Worm (Caenorhabditis elegans) whole organism, young adult: ENCODE results near the gene txt-10.

ENCODE experiments used
- B0261.1 ChIP-seq: sonication (generic microtip); optimal IDR thresholded peaks from 2 replicates; lab custom pipeline; 2016; ENCODE audit warnings: mild to moderate bottlenecking, missing genetic modification characterization, moderate library complexity, missing compliant biosample characterization
- F22D6.2 ChIP-seq: sonication (generic microtip); optimal IDR thresholded peaks from 2 replicates; lab custom pipeline; 2016; ENCODE audit warnings: mild to moderate bottlenecking, missing genetic modification characterization, missing compliant biosample characterization
- F23B12.7 ChIP-seq: sonication (generic microtip); optimal IDR thresholded peaks from 2 replicates; lab custom pipeline; 2017; ENCODE audit warnings: missing genetic modification characterization, mild to moderate bottlenecking, missing compliant biosample characterization, antibody characterized with exemption, moderate library complexity; ENCODE audit not compliant: insufficient read depth
- F33H1.4 ChIP-seq: fragments of 200-800 bp; sonication (Bioruptor generic); IDR thresholded peaks from 2 replicates; pipeline ENCODE4 v1.3.6; 2022; ENCODE audit warnings: missing genetic modification reagents, missing genetic modification characterization, missing compliant biosample characterization
- F37B4.10 ChIP-seq: fragments of 200-800 bp; sonication (Bioruptor generic); IDR thresholded peaks from 2 replicates; pipeline ENCODE4 v1.3.6; 2022; ENCODE audit warnings: missing genetic modification characterization, missing compliant biosample characterization
- F52B5.7 ChIP-seq: sonication (generic microtip); optimal IDR thresholded peaks from 2 replicates; lab custom pipeline; 2016; ENCODE audit warnings: mild to moderate bottlenecking, missing genetic modification characterization, missing compliant biosample characterization
- K11D2.4 ChIP-seq: fragments of 200-800 bp; sonication (Bioruptor generic); IDR thresholded peaks from 2 replicates; pipeline ENCODE4 v1.3.6; 2022; ENCODE audit warnings: missing genetic modification reagents, missing genetic modification characterization, missing compliant biosample characterization
- T26A5.8 ChIP-seq: sonication (generic microtip); optimal IDR thresholded peaks from 2 replicates; lab custom pipeline; 2016; ENCODE audit warnings: missing genetic modification characterization, missing compliant biosample characterization
- aptf-2 ChIP-seq: fragments of 200-800 bp; sonication (Bioruptor generic); conservative IDR thresholded peaks from 2 replicates; pipeline ENCODE4 v1.3.6; 2022; ENCODE audit warnings: missing genetic modification reagents, missing genetic modification characterization, missing compliant biosample characterization
- atf-7 ChIP-seq: sonication (generic microtip); optimal IDR thresholded peaks from 2 replicates; lab custom pipeline; 2017; ENCODE audit warnings: mild to moderate bottlenecking, missing genetic modification characterization, missing compliant biosample characterization
- athp-1 ChIP-seq: sonication (generic microtip); optimal IDR thresholded peaks from 2 replicates; lab custom pipeline; 2017; ENCODE audit warnings: mild to moderate bottlenecking, missing genetic modification characterization, missing compliant biosample characterization
- attf-3 ChIP-seq: fragments of 200-800 bp; sonication (Bioruptor generic); conservative IDR thresholded peaks from 2 replicates; pipeline ENCODE4 v1.3.6; 2022; ENCODE audit warnings: missing genetic modification reagents, missing genetic modification characterization, missing compliant biosample characterization
- attf-5 ChIP-seq: fragments of 200-800 bp; sonication (Bioruptor generic); optimal IDR thresholded peaks from 2 replicates; lab custom pipeline; 2018; ENCODE audit warnings: mild to moderate bottlenecking, missing genetic modification characterization, missing compliant biosample characterization
- ccch-3 ChIP-seq: fragments of 200-800 bp; sonication (Bioruptor generic); optimal IDR thresholded peaks from 2 replicates; lab custom pipeline; 2018; ENCODE audit warnings: mild to moderate bottlenecking, missing genetic modification characterization, missing compliant biosample characterization
- ceh-100 ChIP-seq: fragments of 200-800 bp; sonication (Bioruptor generic); IDR thresholded peaks from 2 replicates; pipeline ENCODE4 v1.3.6; 2022; ENCODE audit warnings: missing genetic modification reagents, missing genetic modification characterization, missing compliant biosample characterization
- ceh-27 ChIP-seq: fragments of 200-800 bp; sonication (Bioruptor generic); optimal IDR thresholded peaks from 2 replicates; lab custom pipeline; 2018; ENCODE audit warnings: mild to moderate bottlenecking, missing genetic modification characterization, moderate library complexity, missing compliant biosample characterization
- ceh-40 ChIP-seq: fragments of 200-800 bp; sonication (Bioruptor generic); IDR thresholded peaks from 2 replicates; pipeline ENCODE4 v1.3.6; 2022; ENCODE audit warnings: missing genetic modification characterization, missing compliant biosample characterization
- ceh-58 ChIP-seq: fragments of 200-800 bp; sonication (Bioruptor generic); IDR thresholded peaks from 2 replicates; pipeline ENCODE4 v1.3.6; 2022; ENCODE audit warnings: missing genetic modification characterization, missing compliant biosample characterization
- ceh-79 ChIP-seq: sonication (generic microtip); optimal IDR thresholded peaks from 2 replicates; lab custom pipeline; 2017; ENCODE audit warnings: mild to moderate bottlenecking, missing genetic modification characterization, missing compliant biosample characterization
- ceh-91 ChIP-seq: fragments of 200-800 bp; sonication (Bioruptor generic); IDR thresholded peaks from 2 replicates; pipeline ENCODE4 v1.3.6; 2022; ENCODE audit warnings: missing genetic modification reagents, missing genetic modification characterization, missing compliant biosample characterization
- dpl-1 ChIP-seq: fragments of 150-350 bp; optimal IDR thresholded peaks from 2 replicates; lab custom pipeline; 2014; ENCODE audit warnings: missing biosample characterization, missing genetic modification reagents, missing genetic modification characterization
- egl-44 ChIP-seq: fragments of 200-800 bp; sonication (Bioruptor generic); IDR thresholded peaks from 2 replicates; pipeline ENCODE4 v1.3.6; 2022; ENCODE audit warnings: missing genetic modification reagents, missing genetic modification characterization, missing compliant biosample characterization
- hlh-12 ChIP-seq: sonication (generic microtip); optimal IDR thresholded peaks from 2 replicates; lab custom pipeline; 2016; ENCODE audit warnings: missing genetic modification characterization, missing compliant biosample characterization
- hmg-1.2 ChIP-seq: fragments of 200-800 bp; sonication (Bioruptor generic); IDR thresholded peaks from 2 replicates; pipeline ENCODE4 v1.3.6; 2022; ENCODE audit warnings: missing genetic modification reagents, missing genetic modification characterization, missing compliant biosample characterization
- hrde-1 ChIP-seq: sonication (generic microtip); optimal IDR thresholded peaks from 2 replicates; lab custom pipeline; 2016; ENCODE audit warnings: missing genetic modification characterization, mild to moderate bottlenecking, missing compliant biosample characterization, moderate library complexity, missing genotype, missing genetic modification reagents, borderline replicate concordance
- hsf-1 ChIP-seq: fragments of 200-800 bp; sonication (Bioruptor generic); IDR thresholded peaks from 2 replicates; pipeline ENCODE4 v1.3.6; 2022; ENCODE audit warnings: missing genetic modification reagents, missing genetic modification characterization, missing compliant biosample characterization
- lin-35 ChIP-seq, 3 experiments: fragments of 150-350 bp in 2 of 3; sonication (generic microtip) in 1 of 3; optimal IDR thresholded peaks; 2 replicates each; lab custom pipeline; 2014 to 2018; ENCODE audit warnings: missing biosample characterization in 3 of 3, missing genetic modification characterization in 3 of 3, missing genetic modification reagents in 3 of 3
- lin-54 ChIP-seq: fragments of 200-800 bp; sonication (Bioruptor generic); optimal IDR thresholded peaks from 2 replicates; lab custom pipeline; 2018; ENCODE audit warnings: mild to moderate bottlenecking, missing genetic modification characterization, missing compliant biosample characterization
- lir-1 ChIP-seq: fragments of 200-800 bp; sonication (Bioruptor generic); conservative IDR thresholded peaks from 2 replicates; pipeline ENCODE4 v1.3.6; 2022; ENCODE audit warnings: missing genetic modification reagents, missing genetic modification characterization, missing compliant biosample characterization
- lsl-1 ChIP-seq: fragments of 200-800 bp; sonication (Bioruptor generic); optimal IDR thresholded peaks from 2 replicates; lab custom pipeline; 2018; ENCODE audit warnings: mild to moderate bottlenecking, missing genetic modification characterization, moderate library complexity, missing compliant biosample characterization
- madf-6 ChIP-seq: fragments of 200-800 bp; sonication (Bioruptor generic); IDR thresholded peaks from 2 replicates; pipeline ENCODE4 v1.3.6; 2022; ENCODE audit warnings: missing genetic modification reagents, missing genetic modification characterization, missing compliant biosample characterization
- mel-28 ChIP-seq: sonication (generic microtip); optimal IDR thresholded peaks from 2 replicates; lab custom pipeline; 2016; ENCODE audit warnings: borderline replicate concordance, mild to moderate bottlenecking, missing genetic modification characterization, missing compliant biosample characterization
- nfyb-1 ChIP-seq: fragments of 200-800 bp; sonication (Bioruptor generic); IDR thresholded peaks from 2 replicates; pipeline ENCODE4 v1.3.6; 2022; ENCODE audit warnings: missing genetic modification reagents, missing genetic modification characterization, missing compliant biosample characterization
- nhr-80 ChIP-seq: sonication (generic microtip); optimal IDR thresholded peaks from 2 replicates; lab custom pipeline; 2016; ENCODE audit warnings: missing genetic modification characterization, missing compliant biosample characterization
- nhr-90 ChIP-seq: sonication (generic microtip); optimal IDR thresholded peaks from 2 replicates; lab custom pipeline; 2016; ENCODE audit warnings: missing genotype, mild to moderate bottlenecking, missing genetic modification characterization, missing compliant biosample characterization
- rcor-1 ChIP-seq: fragments of 200-800 bp; sonication (Bioruptor generic); IDR thresholded peaks from 2 replicates; pipeline ENCODE4 v1.3.6; 2022; ENCODE audit warnings: missing genetic modification reagents, missing genetic modification characterization, missing compliant biosample characterization
- rpc-1 ChIP-seq, 2 experiments: fragments of 150-350 bp in 1 of 2; sonication (generic microtip) in 1 of 2; optimal IDR thresholded peaks; 2 replicates each; lab custom pipeline; 2014 to 2018; ENCODE audit warnings: missing biosample characterization in 1 of 2, missing genetic modification characterization in 1 of 2, missing genetic modification reagents in 1 of 2, missing genotype in 1 of 2
- sea-2 ChIP-seq: fragments of 200-800 bp; sonication (Bioruptor generic); IDR thresholded peaks from 2 replicates; pipeline ENCODE4 v1.3.6; 2022; ENCODE audit warnings: missing genetic modification characterization, missing compliant biosample characterization
- snpc-1.1 ChIP-seq: sonication (generic microtip); optimal IDR thresholded peaks from 2 replicates; lab custom pipeline; 2017; ENCODE audit warnings: missing genetic modification characterization, mild to moderate bottlenecking, missing compliant biosample characterization, antibody characterized with exemption, moderate library complexity, missing genotype, missing genetic modification reagents; ENCODE audit not compliant: insufficient read depth
- snpc-1.3 ChIP-seq: sonication (generic microtip); optimal IDR thresholded peaks from 2 replicates; lab custom pipeline; 2017; ENCODE audit warnings: missing genetic modification characterization, mild to moderate bottlenecking, missing compliant biosample characterization, antibody characterized with exemption, moderate library complexity, missing genotype, missing genetic modification reagents; ENCODE audit not compliant: insufficient read depth
- unc-62 ChIP-seq: fragments of 150-350 bp; optimal IDR thresholded peaks from 2 replicates; lab custom pipeline; 2014; ENCODE audit warnings: missing biosample characterization, missing genetic modification reagents, missing genetic modification characterization
- ztf-26 ChIP-seq: sonication (generic microtip); optimal IDR thresholded peaks from 2 replicates; lab custom pipeline; 2017; ENCODE audit warnings: missing genetic modification characterization, missing compliant biosample characterization

txt-10 gene

DNA sequence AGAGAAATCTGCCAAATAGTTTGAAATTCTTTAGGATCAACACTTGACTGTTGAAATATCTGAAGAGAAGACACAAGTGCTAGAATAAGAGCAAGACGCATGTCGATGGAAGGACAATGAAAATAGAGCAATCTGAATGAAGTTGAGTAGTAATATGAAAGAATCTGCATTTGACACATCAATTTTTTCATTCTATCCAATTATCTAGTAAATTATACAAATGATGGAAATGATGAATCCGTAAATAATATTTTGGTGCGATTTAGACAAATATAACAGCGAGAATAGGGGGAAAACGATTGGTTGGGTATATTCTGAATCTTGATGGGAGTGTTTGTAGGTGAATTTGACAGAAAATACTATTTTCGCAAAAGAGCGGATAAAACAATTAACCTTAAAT is at the start of gene txt-10:
txt-10 (minus strand) TSS at position 101 of the 400 bp plus-strand sequence.
- TF ChIP-seq rcor-1 (GFP tag; lab: Robert Waterston, UW), result no peak
- TF ChIP-seq hrde-1, result peak; percentile 7
- no peak for TF ChIP-seq egl-44
- TF ChIP-seq athp-1 (tag; lab: Kevin White, UChicago), result no peak

DNA sequence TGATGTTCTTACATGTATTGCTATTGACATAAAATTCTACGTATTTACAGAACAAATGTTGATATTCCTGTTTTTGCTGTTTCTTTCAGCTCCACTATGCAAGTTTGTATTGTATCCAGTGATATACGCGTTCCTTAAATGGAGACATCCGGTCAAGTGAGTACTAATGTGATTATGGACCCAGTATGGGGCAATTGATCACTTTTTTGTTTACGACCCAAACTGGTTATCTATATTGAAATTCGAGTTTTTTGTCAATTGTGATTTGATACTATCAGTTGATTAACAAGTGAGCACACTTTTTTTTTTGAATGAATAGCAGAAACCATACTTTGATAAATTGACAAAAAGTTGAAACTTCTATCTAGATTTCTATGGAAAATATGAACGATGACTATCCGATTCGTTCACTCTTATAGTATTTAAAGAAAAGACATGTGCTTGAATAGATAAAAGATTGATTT is 49.2 kb upstream of the txt-10 start, which contains the start of gene T21C9.6:
T21C9.6 (plus strand) TSS at position 51 of the 464 bp plus-strand sequence.
- TF ChIP-seq F23B12.7 (tag; lab: Kevin White, UChicago), result no peak
- TF ChIP-seq hmg-1.2 (GFP tag; lab: Robert Waterston, UW), result no peak
- TF ChIP-seq nhr-80 (tag; lab: Kevin White, UChicago), result peak; percentile 16
- no peak for TF ChIP-seq T26A5.8 (tag; lab: Kevin White, UChicago)
- TF ChIP-seq ceh-100, result no peak
- no peak for TF ChIP-seq ccch-3 (GFP tag; lab: Kevin White, UChicago)
- no peak for TF ChIP-seq attf-3 (GFP tag; lab: Robert Waterston, UW)

DNA sequence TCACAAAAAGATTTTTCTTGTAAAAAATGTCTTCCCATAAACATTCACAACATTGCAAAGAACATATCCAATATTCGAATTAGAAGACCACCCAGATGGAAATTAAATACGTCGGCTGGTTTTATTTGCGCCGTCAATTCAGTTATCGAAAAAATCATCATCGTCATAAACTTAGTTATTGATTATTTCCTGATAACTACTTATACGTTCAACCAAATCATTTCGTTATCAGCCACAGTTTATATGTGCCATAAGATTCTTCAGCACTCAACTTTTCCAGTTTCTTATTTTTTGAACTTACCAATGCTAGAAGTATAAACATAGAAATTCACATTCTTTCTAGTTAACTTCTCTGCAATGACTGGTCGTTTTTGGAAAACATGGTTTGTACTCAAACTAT is 48.0 kb upstream of the txt-10 start:
- peak; percentile 56 for TF ChIP-seq nhr-80 (tag; lab: Kevin White, UChicago)
- no peak for TF ChIP-seq nhr-90 (tag; lab: Kevin White, UChicago)

DNA sequence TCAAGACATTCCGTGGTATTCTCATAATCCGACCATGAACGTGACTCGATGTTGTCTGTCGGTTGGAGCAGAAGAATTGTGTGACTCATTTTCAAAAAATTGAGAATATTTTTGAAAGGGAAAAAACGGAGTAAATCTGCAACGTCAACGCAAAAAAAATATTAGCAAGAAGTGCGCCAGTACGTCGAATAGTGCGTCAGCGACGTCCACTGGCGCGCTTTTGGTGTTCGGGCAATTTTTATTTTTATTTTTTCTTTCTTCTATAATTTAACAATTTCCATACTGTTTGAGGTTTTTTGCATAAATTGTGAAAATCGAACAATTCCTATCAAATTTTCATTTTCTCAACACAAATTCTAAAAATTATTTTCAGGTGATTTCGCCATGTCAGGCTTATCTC is 46.3 kb upstream of the txt-10 start, which contains the start of the genes erh-1 and lpd-9:
erh-1 (minus strand) TSS at position 204 of the 400 bp plus-strand sequence.
lpd-9 (plus strand) TSS at position 368 of the 400 bp plus-strand sequence.
- TF ChIP-seq ceh-27 (peak; percentile 7), nfyb-1 (GFP tag; lab: Robert Waterston, UW) (peak; percentile 74), lin-54 (GFP tag; lab: Kevin White, UChicago) (peak; percentile 84), ceh-100 (no peak; the same call in 1 of the 2 replicates), hsf-1 (GFP tag; lab: Robert Waterston, UW) (no peak), dpl-1 (GFP tag; lab: Kevin White, UChicago) (no peak), hlh-12 (tag; lab: Kevin White, UChicago) (no peak), F33H1.4 (GFP tag; lab: Robert Waterston, UW) (peak; percentile 56), lsl-1 (GFP tag; lab: Kevin White, UChicago) (peak; percentile 60), F52B5.7 (tag; lab: Kevin White, UChicago) (no peak), ceh-40 (GFP tag; lab: Robert Waterston, UW) (no peak), aptf-2 (GFP tag; lab: Robert Waterston, UW) (no peak), ceh-58 (GFP tag; lab: Robert Waterston, UW) (no peak), unc-62 (no peak), atf-7 (tag; lab: Kevin White, UChicago) (peak; percentile 2), athp-1 (tag; lab: Kevin White, UChicago) (no peak), ceh-91 (GFP tag; lab: Robert Waterston, UW) (no peak), snpc-1.3 (tag; lab: Kevin White, UChicago) (peak; percentile 57), madf-6 (GFP tag; lab: Robert Waterston, UW) (peak; percentile 71), nhr-90 (tag; lab: Kevin White, UChicago) (no peak), ztf-26 (tag; lab: Kevin White, UChicago) (no peak), lin-35 (GFP tag; optimal IDR thresholded peaks at IDR 0.05; lab: Kevin White, UChicago) (peak in 1 of 3 experiments; percentile 84), sea-2 (GFP tag; lab: Robert Waterston, UW) (no peak), F23B12.7 (tag; lab: Kevin White, UChicago) (peak; percentile 13), attf-5 (GFP tag; lab: Kevin White, UChicago) (peak; percentile 50), rcor-1 (GFP tag; lab: Robert Waterston, UW) (peak; percentile 60), F37B4.10 (no peak), F22D6.2 (tag; lab: Kevin White, UChicago) (peak; percentile 34), mel-28 (tag; lab: Kevin White, UChicago) (no peak), snpc-1.1 (tag; lab: Kevin White, UChicago) (no peak), ceh-79 (tag; lab: Kevin White, UChicago) (no peak), rpc-1 (optimal IDR thresholded peaks at IDR 0.05; lab: Kevin White, UChicago) (no peak), rpc-1 (tag; optimal IDR thresholded peaks at IDR 0.05; lab: Kevin White, UChicago) (no peak), B0261.1 (tag; lab: Kevin White, UChicago) (no peak), K11D2.4 (GFP tag; lab: Robert Waterston, UW) (peak; percentile 63; the same call in 1 of the 2 replicates), lir-1 (GFP tag; lab: Robert Waterston, UW) (0 out of 2 replicates have a peak, but pooled peaks have one; percentile 54)
